Worm (Caenorhabditis elegans): Measurements from ENCODE around the gene R08C7.8.

DNA sequence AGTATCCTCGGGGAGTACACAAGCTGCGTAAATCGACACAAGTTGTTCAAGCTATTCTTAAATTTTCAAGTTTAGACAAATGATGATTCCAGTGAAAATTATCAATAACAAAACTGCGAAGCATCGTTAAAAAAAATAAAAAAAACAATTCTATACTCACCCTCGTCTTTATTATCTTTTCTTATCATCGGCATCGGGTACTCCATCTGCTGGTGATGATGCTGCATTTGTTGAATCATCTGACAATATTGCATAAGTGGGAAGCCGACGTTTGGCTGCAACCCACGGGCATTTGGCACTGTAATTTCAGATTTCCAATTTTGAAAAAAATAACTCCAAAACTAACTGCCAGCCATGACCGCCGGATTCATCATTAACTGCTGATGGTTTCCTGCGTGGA is 47.0 kb upstream of the R08C7.8 start:
- no peak for TF ChIP-seq flt-1 (GFP tag; IDR thresholded peaks at IDR 0.05)
- TF ChIP-seq F13C5.2 (tag; optimal IDR thresholded peaks at IDR 0.05): no peak
- no peak for TF ChIP-seq ama-1 (optimal IDR thresholded peaks at IDR 0.05)
- TF ChIP-seq pes-1 (GFP tag; IDR thresholded peaks at IDR 0.05): no peak
- TF ChIP-seq hmbx-1 (tag; optimal IDR thresholded peaks at IDR 0.05): no peak
- TF ChIP-seq ceh-13 (GFP tag; optimal IDR thresholded peaks at IDR 0.05): no peak
- no peak for TF ChIP-seq B0310.2 (tag; optimal IDR thresholded peaks at IDR 0.05)
- no peak for TF ChIP-seq hnd-1 (tag; optimal IDR thresholded peaks at IDR 0.05)
- TF ChIP-seq tbx-11 (GFP tag; IDR thresholded peaks at IDR 0.05): no peak
- no peak for TF ChIP-seq tra-4 (tag; optimal IDR thresholded peaks at IDR 0.05)

All from whole organism, early embryonic.